Worm (Caenorhabditis elegans): ENCODE measurements around the gene C33F10.14.
"Not testable (repeated sequence)": the region's sequence is repeated elsewhere in the genome, so short reads cannot be mapped to it uniquely, and the experiment has no call there.

Gene C33F10.14

DNA sequence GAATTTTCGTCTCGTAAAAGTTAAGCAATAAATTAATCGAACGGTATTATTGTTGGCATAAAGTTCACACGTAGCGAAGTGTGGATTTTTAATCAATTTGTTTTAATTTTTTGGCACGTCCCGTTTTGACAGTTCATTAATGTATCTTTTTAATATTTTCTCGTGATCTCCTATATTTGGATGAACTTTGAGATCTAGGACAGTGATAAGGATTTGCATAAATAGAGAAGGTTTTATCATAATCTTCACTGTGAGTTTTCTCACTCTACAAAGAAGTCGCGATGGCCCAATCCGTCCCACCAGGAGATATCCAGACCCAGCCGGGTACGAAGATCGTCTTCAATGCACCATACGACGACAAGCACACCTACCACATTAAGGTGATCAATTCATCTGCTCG, 28.0 kb downstream of the C33F10.14 start, which contains the start of the genes C33F10.8 and msp-40:
C33F10.8 (minus strand) TSS at position 101 of the 400 bp plus-strand sequence.
msp-40 (plus strand) TSS at position 282 of the 400 bp plus-strand sequence.
- not testable (repeated sequence) for TF ChIP-seq pes-1 (GFP tag; IDR thresholded peaks at IDR 0.05); ama-1 (optimal IDR thresholded peaks at IDR 0.05); ceh-13 (GFP tag; optimal IDR thresholded peaks at IDR 0.05)

DNA sequence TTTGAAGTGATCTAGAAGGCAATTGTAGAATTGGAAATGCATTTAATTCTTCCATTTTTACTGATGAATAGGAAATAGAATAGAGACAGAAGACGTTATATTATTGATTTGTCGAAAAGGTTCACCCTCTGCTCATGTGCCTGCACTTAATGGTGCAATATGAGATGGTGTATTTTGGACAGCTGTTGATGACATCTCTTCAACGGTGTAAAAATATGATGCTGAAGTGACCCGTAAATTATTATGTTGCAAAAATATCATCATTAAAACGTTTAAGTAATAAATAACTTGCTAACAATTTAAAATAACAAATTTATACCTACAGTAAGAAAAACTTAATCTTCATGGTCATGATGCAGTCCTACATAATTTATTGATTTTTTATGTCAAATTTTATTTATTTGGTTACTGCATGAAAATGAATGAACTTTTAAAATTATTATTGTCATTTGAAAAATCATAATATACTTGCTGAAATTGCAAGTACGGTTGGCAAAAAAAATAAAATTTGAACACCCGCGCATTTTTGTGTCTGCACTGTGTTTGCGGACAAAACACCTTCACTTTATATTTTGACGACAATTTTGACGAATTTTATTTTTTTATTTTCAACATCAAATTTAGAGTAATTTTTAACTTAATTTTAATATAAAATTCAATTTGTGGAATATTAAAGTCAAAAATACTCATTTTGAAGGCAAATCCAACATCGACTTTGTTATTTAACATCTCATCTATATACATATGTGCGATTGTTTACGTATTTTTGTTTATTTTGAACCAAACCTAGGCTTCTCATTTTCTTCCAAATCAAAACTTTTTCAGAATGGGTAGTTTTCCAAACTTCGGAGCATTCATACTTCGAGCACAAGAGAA, 30.8 kb downstream of the C33F10.14 start, which contains the start of the genes fbxb-88 and tbck-1:
fbxb-88 (minus strand) TSS at position 151 of the 876 bp plus-strand sequence.
tbck-1 (plus strand) TSS at position 826 of the 876 bp plus-strand sequence.
- TF ChIP-seq F13C5.2 (tag; optimal IDR thresholded peaks at IDR 0.05) (peak; percentile 46), sea-1 (GFP tag; conservative IDR thresholded peaks at IDR 0.05) (no peak)

DNA sequence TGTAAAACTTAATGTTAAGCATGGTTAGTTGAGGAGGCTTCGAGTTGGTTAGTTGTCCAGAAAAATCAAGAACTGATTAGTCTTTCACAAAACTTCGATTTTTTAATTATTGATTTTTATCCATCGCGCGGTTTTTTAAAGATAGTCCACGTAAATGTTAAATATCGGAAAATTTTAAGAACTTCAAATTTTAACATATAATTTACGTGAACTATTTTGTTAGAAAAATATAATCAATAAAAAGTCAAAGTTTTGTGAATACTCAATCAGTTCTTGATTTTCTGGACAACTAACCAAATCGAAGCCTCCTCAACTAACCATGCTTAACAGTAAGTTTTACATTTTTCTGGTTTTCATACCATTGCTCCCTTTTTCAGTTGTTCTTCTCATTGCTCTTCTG, 37.6 kb downstream of the C33F10.14 start, which contains the start of the genes C33F10.11 and C33F10.1:
C33F10.11 (minus strand) TSS at position 101 of the 400 bp plus-strand sequence.
C33F10.1 (plus strand) TSS at position 263 of the 400 bp plus-strand sequence.
- TF ChIP-seq ama-1 (optimal IDR thresholded peaks at IDR 0.05) = no peak
- TF ChIP-seq pes-1 (GFP tag; IDR thresholded peaks at IDR 0.05) = no peak
- TF ChIP-seq flt-1 (GFP tag; IDR thresholded peaks at IDR 0.05) = no peak
- no peak for TF ChIP-seq ets-7 (tag; optimal IDR thresholded peaks at IDR 0.05)
- no peak for TF ChIP-seq hmbx-1 (tag; optimal IDR thresholded peaks at IDR 0.05)
- TF ChIP-seq B0310.2 (tag; optimal IDR thresholded peaks at IDR 0.05) = no peak
- no peak for TF ChIP-seq hmg-4 (GFP tag; optimal IDR thresholded peaks at IDR 0.05)
- TF ChIP-seq scrt-1 (GFP tag; IDR thresholded peaks at IDR 0.05) = no peak
- TF ChIP-seq aly-1 (tag; optimal IDR thresholded peaks at IDR 0.05) = no peak
- TF ChIP-seq tbx-37 (GFP tag; conservative IDR thresholded peaks at IDR 0.05) = no peak
- TF ChIP-seq tbx-11 (GFP tag; IDR thresholded peaks at IDR 0.05) = no peak
- no peak for TF ChIP-seq tra-4 (tag; optimal IDR thresholded peaks at IDR 0.05)
- no peak for TF ChIP-seq sea-1 (GFP tag; conservative IDR thresholded peaks at IDR 0.05)

DNA sequence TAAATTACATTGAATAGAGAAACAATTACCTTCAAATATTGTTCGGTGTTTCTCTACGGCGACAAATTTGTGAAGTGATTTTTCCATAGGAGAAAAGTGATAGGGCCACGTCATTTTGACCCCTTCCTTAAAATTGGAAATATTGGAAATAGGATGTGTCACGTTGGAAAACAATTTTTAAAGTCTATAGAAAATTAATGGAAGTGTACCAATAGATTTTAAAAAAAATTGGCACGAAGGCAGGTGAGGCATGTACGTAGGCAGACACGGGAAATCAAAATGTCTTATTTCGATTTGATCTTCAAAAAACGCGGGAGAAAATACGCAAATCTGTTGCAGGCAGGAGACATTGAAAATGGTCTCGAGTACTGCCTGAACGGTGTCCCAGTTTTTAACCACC, 40.5 kb downstream of the C33F10.14 start, which contains the start of gene C33F10.12:
C33F10.12 (minus strand) TSS at position 101 of the 400 bp plus-strand sequence.
- TF ChIP-seq ceh-36 (tag; optimal IDR thresholded peaks at IDR 0.05) (no peak), ceh-13 (GFP tag; optimal IDR thresholded peaks at IDR 0.05) (no peak), F13C5.2 (tag; optimal IDR thresholded peaks at IDR 0.05) (no peak), pes-1 (GFP tag; IDR thresholded peaks at IDR 0.05) (no peak), hmbx-1 (tag; optimal IDR thresholded peaks at IDR 0.05) (no peak), B0310.2 (tag; optimal IDR thresholded peaks at IDR 0.05) (no peak), tra-4 (tag; optimal IDR thresholded peaks at IDR 0.05) (no peak), ama-1 (optimal IDR thresholded peaks at IDR 0.05) (no peak), flt-1 (GFP tag; IDR thresholded peaks at IDR 0.05) (no peak), tbx-11 (GFP tag; IDR thresholded peaks at IDR 0.05) (no peak), scrt-1 (GFP tag; IDR thresholded peaks at IDR 0.05) (no peak), ets-7 (tag; optimal IDR thresholded peaks at IDR 0.05) (no peak), aly-1 (tag; optimal IDR thresholded peaks at IDR 0.05) (no peak)

DNA sequence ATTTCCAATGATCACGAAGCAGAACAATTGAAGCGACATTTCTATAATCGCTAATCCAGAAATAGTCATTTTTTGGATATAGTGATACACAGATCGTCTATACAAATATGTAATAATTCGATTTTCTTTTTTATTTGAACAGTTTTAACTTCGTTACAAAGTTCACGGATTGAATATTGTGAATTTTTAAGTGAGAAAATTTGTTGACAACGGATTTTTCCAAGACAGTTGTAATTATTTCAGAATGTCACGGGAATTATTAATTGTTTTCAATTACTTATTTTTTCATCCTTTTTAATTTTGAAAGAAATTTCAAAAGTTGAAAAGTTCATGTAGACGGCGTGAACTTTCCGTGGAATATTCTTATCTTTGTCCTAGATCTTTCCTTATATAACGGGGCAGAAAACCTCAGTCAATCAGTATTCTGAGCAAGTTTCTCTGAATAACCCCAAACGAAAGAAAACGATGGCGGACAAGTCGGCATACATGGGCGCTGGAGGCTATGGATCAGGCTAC, 45.0 kb downstream of the C33F10.14 start, which contains the start of the genes T23B7.2 and nspd-4:
T23B7.2 (minus strand) TSS at position 101 of the 516 bp plus-strand sequence.
nspd-4 (plus strand) TSS at position 466 of the 516 bp plus-strand sequence.
- TF ChIP-seq B0310.2 (tag; optimal IDR thresholded peaks at IDR 0.05); hmbx-1 (tag; optimal IDR thresholded peaks at IDR 0.05); sea-1 (GFP tag; conservative IDR thresholded peaks at IDR 0.05): not testable (repeated sequence)

Data from whole organism, early embryonic.